Fruit fly (Drosophila melanogaster) whole organism, prepupa: Measurements from ENCODE around the gene CG32249.

ENCODE experiments used
- CG34406 ChIP-seq: fragments of 200-800 bp; sonication (Bioruptor generic); optimal IDR thresholded peaks from 3 replicates; lab custom pipeline; 2016; ENCODE audit warnings: missing biosample characterization, missing genetic modification characterization
- Sox102F ChIP-seq: fragments of 200-800 bp; sonication (Bioruptor generic); optimal IDR thresholded peaks from 2 replicates; lab custom pipeline; 2016; ENCODE audit warnings: missing biosample characterization, mild to moderate bottlenecking, missing genetic modification characterization
- topi ChIP-seq: fragments of 200-800 bp; sonication (Bioruptor generic); optimal IDR thresholded peaks from 3 replicates; lab custom pipeline; 2016; ENCODE audit warnings: missing biosample characterization, missing genetic modification characterization

dm6 chr3L:4480764-4481163, 11.0 kb downstream of the CG32249 start:
- TF ChIP-seq topi (GFP tag; lab: Kevin White, UChicago) (no peak), CG34406 (GFP tag; lab: Kevin White, UChicago) (no peak), Sox102F (GFP tag; lab: Kevin White, UChicago) (no peak)
